Worm (Caenorhabditis elegans) whole organism, L2 larva: ENCODE results near the gene ipla-1.

ENCODE experiments used
- alr-1 ChIP-seq: fragments of 150-350 bp; optimal IDR thresholded peaks from 2 replicates; lab custom pipeline; 2014; ENCODE audit warnings: missing biosample characterization, missing genetic modification characterization
- nhr-237 ChIP-seq: fragments of 150-350 bp; optimal IDR thresholded peaks from 2 replicates; lab custom pipeline; 2014; ENCODE audit warnings: missing biosample characterization, missing genetic modification characterization
- nhr-77 ChIP-seq: fragments of 150-350 bp; optimal IDR thresholded peaks from 2 replicates; lab custom pipeline; 2014; ENCODE audit warnings: missing biosample characterization, missing genetic modification characterization
- ztf-11 ChIP-seq: sonication (generic microtip); optimal IDR thresholded peaks from 2 replicates; lab custom pipeline; 2017; ENCODE audit warnings: missing biosample characterization, missing genetic modification characterization

- TF ChIP-seq ztf-11 (tag; lab: Kevin White, UChicago): no peak
- no peak for TF ChIP-seq nhr-237 (tag; lab: Kevin White, UChicago)
- TF ChIP-seq alr-1 (tag; lab: Kevin White, UChicago): no peak
- no peak for TF ChIP-seq nhr-77 (tag; lab: Kevin White, UChicago)
Observed at ce11 chrII:4600818-4601217, 338 bp downstream of the ipla-1 start.
